Worm (Caenorhabditis elegans): ENCODE results near the gene npp-19.

Gene npp-19

ce11 chrII:10760801-10761200 lies 37.5 kb downstream of the npp-19 start:
- TF ChIP-seq fkh-6 (tag; optimal IDR thresholded peaks at IDR 0.05) (no peak), unc-42 (tag; optimal IDR thresholded peaks at IDR 0.05) (peak; percentile 64)

DNA sequence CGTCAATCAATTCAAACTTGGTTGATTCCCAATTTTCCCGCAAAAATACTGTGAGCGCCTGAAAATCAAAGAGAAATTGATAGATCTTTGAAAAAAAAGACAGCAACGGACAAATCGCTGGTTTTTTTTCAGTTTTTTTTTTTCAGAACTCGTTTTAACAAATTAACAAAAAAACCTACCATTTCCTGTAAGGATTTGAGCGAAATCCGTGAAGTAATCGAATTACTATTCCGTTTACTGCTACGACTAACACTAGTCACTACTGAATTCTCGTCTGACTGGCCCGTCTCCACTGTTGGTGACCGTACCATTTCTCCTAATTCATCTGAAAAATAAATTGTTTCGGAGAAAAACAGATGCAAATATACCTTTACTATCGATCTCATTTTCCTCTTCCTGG lies 38.9 kb downstream of the npp-19 start:
- TF ChIP-seq che-1 (tag; optimal IDR thresholded peaks at IDR 0.05) (no peak), ceh-9 (tag; optimal IDR thresholded peaks at IDR 0.05) (no peak), K09A11.1 (tag; optimal IDR thresholded peaks at IDR 0.05; ENCODE audit: insufficient read depth) (no peak), pag-3 (tag; optimal IDR thresholded peaks at IDR 0.05; ENCODE audit: borderline replicate concordance) (no peak), ama-1 (optimal IDR thresholded peaks at IDR 0.05) (no peak), unc-86 (tag; optimal IDR thresholded peaks at IDR 0.05) (no peak), ttx-3 (tag; optimal IDR thresholded peaks at IDR 0.05) (no peak), madf-2 (tag; optimal IDR thresholded peaks at IDR 0.05) (no peak), T23F11.4 (GFP tag; optimal IDR thresholded peaks at IDR 0.05) (no peak), elt-2 (tag; optimal IDR thresholded peaks at IDR 0.05) (no peak), hlh-13 (GFP tag; optimal IDR thresholded peaks at IDR 0.05) (no peak), hlh-15 (tag; optimal IDR thresholded peaks at IDR 0.05) (no peak), mec-3 (tag; optimal IDR thresholded peaks at IDR 0.05; ENCODE audit: borderline replicate concordance) (no peak)

ce11 chrII:10758951-10759350 lies 39.3 kb downstream of the npp-19 start:
- TF ChIP-seq elt-4 (tag; optimal IDR thresholded peaks at IDR 0.05) (no peak), ceh-31 (tag; optimal IDR thresholded peaks at IDR 0.05) (peak; percentile 25), ceh-6 (GFP tag; optimal IDR thresholded peaks at IDR 0.05) (no peak), unc-42 (tag; optimal IDR thresholded peaks at IDR 0.05) (peak; percentile 99)

- TF ChIP-seq ets-4 (tag; optimal IDR thresholded peaks at IDR 0.05) (no peak), ceh-31 (tag; optimal IDR thresholded peaks at IDR 0.05) (peak; percentile 54), unc-42 (tag; optimal IDR thresholded peaks at IDR 0.05) (peak; percentile 40)
These were observed 42.8 kb downstream of the npp-19 start for ce11 chrII:10755455-10755854.

DNA sequence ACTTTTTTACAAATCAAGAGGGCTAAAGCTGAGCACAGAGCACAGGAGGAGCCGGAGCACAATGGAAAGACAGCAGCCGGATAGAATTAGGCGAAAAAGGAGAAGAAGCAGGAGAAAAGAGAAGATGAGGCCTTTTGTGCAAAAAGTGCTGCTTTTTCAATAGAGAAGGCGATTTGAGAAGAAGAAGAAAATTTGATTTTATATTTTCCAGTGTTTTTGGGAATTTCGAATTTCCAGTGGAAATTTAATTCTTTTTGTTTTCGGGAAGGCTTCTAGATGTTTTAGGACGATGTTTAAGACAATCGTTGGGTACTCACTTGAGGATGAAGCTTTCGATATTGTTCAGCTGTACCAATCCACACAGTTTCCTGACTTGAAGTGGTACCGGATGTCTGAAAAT lies 44.6 kb downstream of the npp-19 start:
- TF ChIP-seq unc-42 (tag; optimal IDR thresholded peaks at IDR 0.05) (peak; percentile 88), pax-1 (tag; optimal IDR thresholded peaks at IDR 0.05) (no peak), nhr-11 (tag; optimal IDR thresholded peaks at IDR 0.05) (no peak), ahr-1 (tag; optimal IDR thresholded peaks at IDR 0.05) (no peak), ceh-19 (GFP tag; optimal IDR thresholded peaks at IDR 0.05) (no peak)
